Fruit fly (Drosophila melanogaster): ENCODE results near the gene CG11034.
A peak's percentile ranks its signal among the peaks of the same experiment; 100 is the strongest.

CG11034 gene

DNA sequence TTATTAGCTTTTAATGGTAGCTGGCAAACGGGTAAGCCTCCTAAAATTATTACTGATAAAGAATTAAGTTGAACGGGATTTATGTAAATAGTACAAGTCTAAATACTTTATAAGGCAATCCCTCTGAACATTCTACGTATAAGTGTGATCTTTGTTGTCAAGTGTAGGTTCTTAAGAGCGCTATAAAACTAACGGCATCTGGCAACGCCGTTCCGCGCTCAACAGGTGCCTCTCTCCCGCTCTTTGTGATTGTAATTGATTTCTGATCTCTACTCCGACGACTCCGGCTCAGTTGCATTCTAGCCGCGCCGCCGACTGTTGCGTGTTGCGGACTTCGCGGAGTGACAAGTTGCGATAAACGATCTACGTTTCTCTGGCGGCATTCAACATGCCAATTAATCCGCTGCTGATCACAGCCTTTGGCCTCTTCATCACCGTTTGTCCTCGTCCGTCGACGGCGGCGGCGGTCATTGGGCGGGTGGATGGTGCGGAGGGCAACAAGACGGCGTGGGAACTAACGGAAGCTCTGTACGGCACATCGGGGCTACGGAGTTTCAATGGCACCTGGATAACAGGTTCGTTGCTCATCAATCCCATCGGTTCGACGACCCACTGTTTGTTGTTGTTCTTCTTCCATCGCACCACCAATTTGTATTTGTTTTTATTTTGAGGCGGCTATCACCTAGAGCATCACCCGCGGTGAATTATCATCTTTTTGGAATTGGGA is at the start of gene CG11034:
CG11034 (plus strand) TSS at position 305 of the 727 bp plus-strand sequence.
- TF ChIP-seq row (GFP tag; IDR thresholded peaks at IDR 0.05): peak; percentile 64; the same call in 2 of the 3 replicates
- TF ChIP-seq Jarid2 (GFP tag; optimal IDR thresholded peaks at IDR 0.05): peak; percentile 91
- TF ChIP-seq kah (GFP tag; optimal IDR thresholded peaks at IDR 0.05): peak; percentile 93
- TF ChIP-seq CG7928 (GFP tag; optimal IDR thresholded peaks at IDR 0.05): no peak
- peak; percentile 12; the same call in 1 of the 2 replicates for TF ChIP-seq MBD-R2 (GFP tag; IDR thresholded peaks at IDR 0.05)
- no peak for TF ChIP-seq Six4 (GFP tag; optimal IDR thresholded peaks at IDR 0.05)
- TF ChIP-seq chinmo (GFP tag; IDR thresholded peaks at IDR 0.05; ENCODE audit: partially characterized antibody): peak; percentile 87; the same call in 2 of the 4 replicates
- TF ChIP-seq CG14965 (GFP tag; optimal IDR thresholded peaks at IDR 0.05; ENCODE audit: borderline replicate concordance): no peak
- TF ChIP-seq CG13287 (GFP tag; IDR thresholded peaks at IDR 0.05; ENCODE audit: partially characterized antibody): peak; percentile 39; the same call in 1 of the 2 replicates
- 0 out of 2 replicates have a peak, but pooled peaks have one; percentile 15 for TF ChIP-seq Awh (GFP tag; IDR thresholded peaks at IDR 0.05)
- TF ChIP-seq HLHmδ (GFP tag; optimal IDR thresholded peaks at IDR 0.05): peak; percentile 71
- 0 out of 2 replicates have a peak, but pooled peaks have one; percentile 21 for TF ChIP-seq CG6272 (GFP tag; IDR thresholded peaks at IDR 0.05)
- TF ChIP-seq otp (GFP tag; IDR thresholded peaks at IDR 0.05): peak; percentile 42; the same call in 2 of the 3 replicates
- TF ChIP-seq CG17385 (GFP tag; optimal IDR thresholded peaks at IDR 0.05): peak; percentile 6
- TF ChIP-seq stwl (tag; optimal IDR thresholded peaks at IDR 0.05): peak; percentile 24
- no peak for TF ChIP-seq CG8281 (tag; optimal IDR thresholded peaks at IDR 0.05)
- peak; percentile 12 for TF ChIP-seq CG2120 (GFP tag; optimal IDR thresholded peaks at IDR 0.05)
- TF ChIP-seq unpg (GFP tag; optimal IDR thresholded peaks at IDR 0.05): no peak
- TF ChIP-seq CG6791 (GFP tag; IDR thresholded peaks at IDR 0.05; ENCODE audit: partially characterized antibody): peak; percentile 51; the same call in 1 of the 3 replicates
- peak; percentile 94 for TF ChIP-seq grn (GFP tag; optimal IDR thresholded peaks at IDR 0.05)
- peak; percentile 32; the same call in 1 of the 2 replicates for TF ChIP-seq Ada2b (GFP tag; IDR thresholded peaks at IDR 0.05)
- TF ChIP-seq Opbp (GFP tag; IDR thresholded peaks at IDR 0.05; ENCODE audit: partially characterized antibody): peak; percentile 32; the same call in 1 of the 3 replicates
- peak; percentile 73 for TF ChIP-seq Med (GFP tag)
- TF ChIP-seq amos (GFP tag; IDR thresholded peaks at IDR 0.05; ENCODE audit: partially characterized antibody): peak; percentile 22; the same call in 1 of the 2 replicates
- peak; percentile 42; the same call in 1 of the 2 replicates for TF ChIP-seq Bgb (GFP tag; IDR thresholded peaks at IDR 0.05; ENCODE audit: partially characterized antibody)
- no peak for TF ChIP-seq CG30020 (tag; optimal IDR thresholded peaks at IDR 0.05)
- TF ChIP-seq Ptx1 (GFP tag; IDR thresholded peaks at IDR 0.05): peak; percentile 21; the same call in 1 of the 2 replicates
- TF ChIP-seq Dll (GFP tag; IDR thresholded peaks at IDR 0.05; ENCODE audit: partially characterized antibody): peak; percentile 8; the same call in 1 of the 4 replicates
- TF ChIP-seq Adf1 (GFP tag; IDR thresholded peaks at IDR 0.05): 0 out of 2 replicates have a peak, but pooled peaks have one; percentile 36
- peak; percentile 23 for TF ChIP-seq Abd-B (GFP tag; optimal IDR thresholded peaks at IDR 0.05)
- no peak for TF ChIP-seq Side (GFP tag; optimal IDR thresholded peaks at IDR 0.05)
- TF ChIP-seq yki (optimal IDR thresholded peaks at IDR 0.05): peak; percentile 33
- TF ChIP-seq Rfx (GFP tag; IDR thresholded peaks at IDR 0.05): peak; percentile 40
- peak; percentile 30; the same call in 1 of the 2 replicates for TF ChIP-seq CG42726 (GFP tag; IDR thresholded peaks at IDR 0.05; ENCODE audit: partially characterized antibody)
- peak; percentile 56 for TF ChIP-seq CG9932 (GFP tag; IDR thresholded peaks at IDR 0.05)
- peak; percentile 52 for TF ChIP-seq CG32532 (GFP tag; IDR thresholded peaks at IDR 0.05)
- TF ChIP-seq Xrp1 (GFP tag; IDR thresholded peaks at IDR 0.05): 0 out of 2 replicates have a peak, but pooled peaks have one; percentile 30
- peak; percentile 7 for TF ChIP-seq en (GFP tag; optimal IDR thresholded peaks at IDR 0.05)
- 0 out of 3 replicates have a peak, but pooled peaks have one; percentile 50 for TF ChIP-seq dysf (GFP tag; IDR thresholded peaks at IDR 0.05)
- TF ChIP-seq sens (GFP tag): peak; percentile 10
- TF ChIP-seq stc (GFP tag; IDR thresholded peaks at IDR 0.05): 0 out of 2 replicates have a peak, but pooled peaks have one; percentile 0
- no peak for TF ChIP-seq CG34224 (GFP tag; IDR thresholded peaks at IDR 0.05; ENCODE audit: partially characterized antibody)
- no peak; the same call in none of the 2 replicates for TF ChIP-seq vvl (GFP tag; IDR thresholded peaks at IDR 0.05)
- 0 out of 3 replicates have a peak, but pooled peaks have one; percentile 11 for TF ChIP-seq zen2 (GFP tag; IDR thresholded peaks at IDR 0.05; ENCODE audit: partially characterized antibody)
- no peak for TF ChIP-seq CG10543 (GFP tag; optimal IDR thresholded peaks at IDR 0.05)
- TF ChIP-seq CG13424 (tag; optimal IDR thresholded peaks at IDR 0.05): peak; percentile 3
- TF ChIP-seq CG4617 (GFP tag; optimal IDR thresholded peaks at IDR 0.05; ENCODE audit: borderline replicate concordance): no peak

Data from whole organism, embryonic.